Worm (Caenorhabditis elegans) whole organism, young adult: ENCODE data around the gene C33G3.5.

Experiments
- C17E4.6 ChIP-seq: fragments of 200-800 bp; sonication (Bioruptor generic); IDR thresholded peaks from 2 replicates; pipeline ENCODE4 v1.3.6; 2022; ENCODE audit warnings: missing genetic modification reagents, missing genetic modification characterization, missing compliant biosample characterization
- F37B4.10 ChIP-seq: fragments of 200-800 bp; sonication (Bioruptor generic); IDR thresholded peaks from 2 replicates; pipeline ENCODE4 v1.3.6; 2022; ENCODE audit warnings: missing genetic modification characterization, missing compliant biosample characterization
- F52B5.7 ChIP-seq: sonication (generic microtip); optimal IDR thresholded peaks from 2 replicates; lab custom pipeline; 2016; ENCODE audit warnings: mild to moderate bottlenecking, missing genetic modification characterization, missing compliant biosample characterization
- T07F8.4 ChIP-seq: sonication (generic microtip); optimal IDR thresholded peaks from 2 replicates; lab custom pipeline; 2016; ENCODE audit warnings: mild to moderate bottlenecking, missing genetic modification characterization, moderate library complexity, missing compliant biosample characterization
- Y56A3A.18 ChIP-seq: fragments of 200-800 bp; sonication (Bioruptor generic); IDR thresholded peaks from 2 replicates; pipeline ENCODE4 v1.3.6; 2022; ENCODE audit warnings: missing genetic modification reagents, missing genetic modification characterization, missing compliant biosample characterization
- Y79H2A.3 ChIP-seq: fragments of 200-800 bp; sonication (Bioruptor generic); conservative IDR thresholded peaks from 2 replicates; pipeline ENCODE4 v1.3.6; 2022; ENCODE audit warnings: missing genetic modification reagents, missing genetic modification characterization, missing compliant biosample characterization
- Y95B8A.8 ChIP-seq: fragments of 200-800 bp; sonication (Bioruptor generic); IDR thresholded peaks from 2 replicates; pipeline ENCODE4 v1.3.6; 2022; ENCODE audit warnings: missing genetic modification reagents, missing genetic modification characterization, missing compliant biosample characterization
- ama-1 ChIP-seq, 3 experiments: fragments of 150-350 bp in 1 of 3; sonication (generic microtip) in 2 of 3; optimal IDR thresholded peaks; 2 replicates each; lab custom pipeline; 2014 to 2018; ENCODE audit warnings: missing biosample characterization in 2 of 3, missing genetic modification characterization in 2 of 3, missing genetic modification reagents in 2 of 3
- aptf-2 ChIP-seq: fragments of 200-800 bp; sonication (Bioruptor generic); conservative IDR thresholded peaks from 2 replicates; pipeline ENCODE4 v1.3.6; 2022; ENCODE audit warnings: missing genetic modification reagents, missing genetic modification characterization, missing compliant biosample characterization
- attf-3 ChIP-seq: fragments of 200-800 bp; sonication (Bioruptor generic); conservative IDR thresholded peaks from 2 replicates; pipeline ENCODE4 v1.3.6; 2022; ENCODE audit warnings: missing genetic modification reagents, missing genetic modification characterization, missing compliant biosample characterization
- attf-5 ChIP-seq: fragments of 200-800 bp; sonication (Bioruptor generic); optimal IDR thresholded peaks from 2 replicates; lab custom pipeline; 2018; ENCODE audit warnings: mild to moderate bottlenecking, missing genetic modification characterization, missing compliant biosample characterization
- attf-6 ChIP-seq: fragments of 200-800 bp; sonication (Bioruptor generic); IDR thresholded peaks from 2 replicates; pipeline ENCODE4 v1.3.6; 2022; ENCODE audit warnings: missing genetic modification reagents, missing genetic modification characterization, missing compliant biosample characterization
- cebp-1 ChIP-seq, 2 experiments: fragments of 200-800 bp in 1 of 2; sonication (Bioruptor generic) in 1 of 2; sonication (generic microtip) in 1 of 2; IDR thresholded peaks in 1 of 2; optimal IDR thresholded peaks in 1 of 2; 2 replicates each; pipeline versions ENCODE4 v1.3.6 to Lab custom; 2017 to 2022; ENCODE audit warnings: missing compliant biosample characterization in 2 of 2, missing genetic modification characterization in 2 of 2, mild to moderate bottlenecking in 1 of 2, missing genetic modification reagents in 1 of 2, moderate library complexity in 1 of 2
- cebp-2 ChIP-seq: fragments of 200-800 bp; sonication (Bioruptor generic); IDR thresholded peaks from 2 replicates; pipeline ENCODE4 v1.3.6; 2022; ENCODE audit warnings: missing genetic modification characterization, missing compliant biosample characterization
- dox-1 ChIP-seq: fragments of 200-800 bp; sonication (Bioruptor generic); IDR thresholded peaks from 2 replicates; pipeline ENCODE4 v1.3.6; 2022; ENCODE audit warnings: missing genetic modification reagents, missing genetic modification characterization, missing compliant biosample characterization
- dpff-1 ChIP-seq: sonication (generic microtip); optimal IDR thresholded peaks from 2 replicates; lab custom pipeline; 2017; ENCODE audit warnings: mild to moderate bottlenecking, missing genetic modification characterization, missing compliant biosample characterization
- efl-1 ChIP-seq: fragments of 150-350 bp; optimal IDR thresholded peaks from 2 replicates; lab custom pipeline; 2014; ENCODE audit warnings: missing biosample characterization, missing genetic modification reagents, missing genetic modification characterization
- egl-44 ChIP-seq: fragments of 200-800 bp; sonication (Bioruptor generic); IDR thresholded peaks from 2 replicates; pipeline ENCODE4 v1.3.6; 2022; ENCODE audit warnings: missing genetic modification reagents, missing genetic modification characterization, missing compliant biosample characterization
- egrh-3 ChIP-seq: fragments of 200-800 bp; sonication (Bioruptor generic); IDR thresholded peaks from 2 replicates; pipeline ENCODE4 v1.3.6; 2022; ENCODE audit warnings: missing genetic modification reagents, missing genetic modification characterization, missing compliant biosample characterization
- fkh-3 ChIP-seq: sonication (generic microtip); optimal IDR thresholded peaks from 2 replicates; lab custom pipeline; 2016; ENCODE audit warnings: mild to moderate bottlenecking, missing genetic modification characterization, missing compliant biosample characterization
- gei-17 ChIP-seq: fragments of 200-800 bp; sonication (Bioruptor generic); optimal IDR thresholded peaks from 2 replicates; lab custom pipeline; 2018; ENCODE audit warnings: mild to moderate bottlenecking, missing genetic modification characterization, missing compliant biosample characterization
- him-1 ChIP-seq: sonication (generic microtip); optimal IDR thresholded peaks from 2 replicates; lab custom pipeline; 2016; ENCODE audit warnings: missing genotype, missing genetic modification reagents, missing genetic modification characterization, missing compliant biosample characterization
- hsf-1 ChIP-seq: fragments of 200-800 bp; sonication (Bioruptor generic); IDR thresholded peaks from 2 replicates; pipeline ENCODE4 v1.3.6; 2022; ENCODE audit warnings: missing genetic modification reagents, missing genetic modification characterization, missing compliant biosample characterization
- let-607 ChIP-seq, 2 experiments: fragments of 200-800 bp in 1 of 2; sonication (Bioruptor generic) in 1 of 2; sonication (generic microtip) in 1 of 2; optimal IDR thresholded peaks; 2 replicates each; lab custom pipeline; 2016 to 2018; ENCODE audit warnings: mild to moderate bottlenecking in 2 of 2, missing compliant biosample characterization in 2 of 2, missing genetic modification characterization in 2 of 2, moderate library complexity in 2 of 2, missing genotype in 1 of 2
- lin-54 ChIP-seq: fragments of 200-800 bp; sonication (Bioruptor generic); optimal IDR thresholded peaks from 2 replicates; lab custom pipeline; 2018; ENCODE audit warnings: mild to moderate bottlenecking, missing genetic modification characterization, missing compliant biosample characterization
- lir-1 ChIP-seq: fragments of 200-800 bp; sonication (Bioruptor generic); conservative IDR thresholded peaks from 2 replicates; pipeline ENCODE4 v1.3.6; 2022; ENCODE audit warnings: missing genetic modification reagents, missing genetic modification characterization, missing compliant biosample characterization
- lsy-27 ChIP-seq: sonication (generic microtip); optimal IDR thresholded peaks from 2 replicates; lab custom pipeline; 2017; ENCODE audit warnings: missing genetic modification characterization, mild to moderate bottlenecking, missing compliant biosample characterization, antibody characterized with exemption, missing genotype, borderline replicate concordance; ENCODE audit not compliant: insufficient read depth
- madf-3 ChIP-seq: fragments of 200-800 bp; sonication (Bioruptor generic); IDR thresholded peaks from 2 replicates; pipeline ENCODE4 v1.3.6; 2022; ENCODE audit warnings: missing genetic modification reagents, missing genetic modification characterization, missing compliant biosample characterization
- mcd-1 ChIP-seq: fragments of 200-800 bp; sonication (Bioruptor generic); IDR thresholded peaks from 2 replicates; pipeline ENCODE4 v1.3.6; 2022; ENCODE audit warnings: missing genetic modification reagents, missing genetic modification characterization, missing compliant biosample characterization
- mes-4 ChIP-seq: sonication (generic microtip); optimal IDR thresholded peaks from 2 replicates; lab custom pipeline; 2016; ENCODE audit warnings: missing genotype, missing genetic modification characterization, missing compliant biosample characterization
- mxl-1 ChIP-seq: sonication (generic microtip); optimal IDR thresholded peaks from 2 replicates; lab custom pipeline; 2016; ENCODE audit warnings: missing genetic modification characterization, missing compliant biosample characterization
- nhr-120 ChIP-seq: fragments of 200-800 bp; sonication (Bioruptor generic); IDR thresholded peaks from 2 replicates; pipeline ENCODE4 v1.3.6; 2022; ENCODE audit warnings: missing genetic modification characterization, missing compliant biosample characterization
- nhr-179 ChIP-seq: sonication (generic microtip); optimal IDR thresholded peaks from 2 replicates; lab custom pipeline; 2016; ENCODE audit warnings: mild to moderate bottlenecking, missing genetic modification characterization, missing compliant biosample characterization
- pbrm-1 ChIP-seq: fragments of 200-800 bp; sonication (Bioruptor generic); IDR thresholded peaks from 2 replicates; pipeline ENCODE4 v1.3.6; 2022; ENCODE audit warnings: missing genetic modification reagents, missing genetic modification characterization, missing compliant biosample characterization
- rcor-1 ChIP-seq: fragments of 200-800 bp; sonication (Bioruptor generic); IDR thresholded peaks from 2 replicates; pipeline ENCODE4 v1.3.6; 2022; ENCODE audit warnings: missing genetic modification reagents, missing genetic modification characterization, missing compliant biosample characterization
- repo-1 ChIP-seq: sonication (generic microtip); optimal IDR thresholded peaks from 2 replicates; lab custom pipeline; 2017; ENCODE audit warnings: mild to moderate bottlenecking, missing genetic modification characterization, missing compliant biosample characterization
- sdz-38 ChIP-seq: sonication (generic microtip); optimal IDR thresholded peaks from 2 replicates; lab custom pipeline; 2016; ENCODE audit warnings: missing genotype, missing genetic modification characterization, missing compliant biosample characterization
- sea-2 ChIP-seq: fragments of 200-800 bp; sonication (Bioruptor generic); IDR thresholded peaks from 2 replicates; pipeline ENCODE4 v1.3.6; 2022; ENCODE audit warnings: missing genetic modification characterization, missing compliant biosample characterization
- snpc-3.4 ChIP-seq: sonication (generic microtip); optimal IDR thresholded peaks from 2 replicates; lab custom pipeline; 2017; ENCODE audit warnings: missing genetic modification characterization, mild to moderate bottlenecking, missing compliant biosample characterization, antibody characterized with exemption, moderate library complexity, missing genotype, missing genetic modification reagents
- snpc-4 ChIP-seq, 5 experiments: fragments of 150-350 bp in 1 of 5; sonication (generic microtip) in 4 of 5; optimal IDR thresholded peaks; 2 replicates each; lab custom pipeline; 2014 to 2018; ENCODE audit warnings: missing genetic modification characterization in 5 of 5, missing biosample characterization in 3 of 5, antibody characterized with exemption in 2 of 5, mild to moderate bottlenecking in 2 of 5, missing compliant biosample characterization in 2 of 5, missing genotype in 2 of 5, moderate library complexity in 2 of 5, missing genetic modification reagents in 1 of 5
- zfh-2 ChIP-seq: fragments of 200-800 bp; sonication (Bioruptor generic); conservative IDR thresholded peaks from 2 replicates; pipeline ENCODE4 v1.3.6; 2022; ENCODE audit warnings: missing genetic modification reagents, missing genetic modification characterization, missing compliant biosample characterization
- zim-3 ChIP-seq: sonication (generic microtip); optimal IDR thresholded peaks from 2 replicates; lab custom pipeline; 2017; ENCODE audit warnings: mild to moderate bottlenecking, missing genetic modification characterization, moderate library complexity, missing compliant biosample characterization
- ztf-25 ChIP-seq: fragments of 200-800 bp; sonication (Bioruptor generic); IDR thresholded peaks from 2 replicates; pipeline ENCODE4 v1.3.6; 2022; ENCODE audit warnings: missing genetic modification reagents, missing genetic modification characterization, missing compliant biosample characterization
- ztf-26 ChIP-seq: sonication (generic microtip); optimal IDR thresholded peaks from 2 replicates; lab custom pipeline; 2017; ENCODE audit warnings: missing genetic modification characterization, missing compliant biosample characterization

C33G3.5 gene

DNA sequence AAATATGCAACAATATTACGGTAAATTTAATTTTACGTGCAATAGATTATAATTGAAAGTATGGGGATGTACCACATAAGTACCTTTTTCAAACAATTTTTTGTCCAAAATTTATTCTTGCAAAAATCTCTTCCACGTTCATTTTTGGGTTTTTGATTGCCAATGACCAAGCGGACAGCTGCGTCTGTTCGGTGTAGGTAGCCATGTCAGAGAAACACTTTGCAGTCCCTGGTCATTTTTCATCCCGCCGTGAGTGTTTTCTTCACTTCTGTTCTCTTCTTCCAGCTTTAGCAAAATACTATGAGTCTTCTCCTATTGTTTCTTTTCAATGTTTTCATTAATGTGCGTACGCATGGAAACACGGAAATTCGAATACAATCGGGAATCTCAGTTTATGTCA, 11.6 kb upstream of the C33G3.5 start, which contains the start of gene dsl-4:
Gene dsl-4, plus strand, starts transcription at position 301 of the 400 bp plus-strand sequence.
- TF ChIP-seq sdz-38 (tag; lab: Kevin White, UChicago) = no peak
- TF ChIP-seq ztf-26 (tag; lab: Kevin White, UChicago) = no peak
- TF ChIP-seq nhr-179 (tag; lab: Kevin White, UChicago) = no peak
- TF ChIP-seq rcor-1 (GFP tag; lab: Robert Waterston, UW) = no peak
- TF ChIP-seq sea-2 (GFP tag; lab: Robert Waterston, UW) = no peak
- no peak for TF ChIP-seq ama-1 (optimal IDR thresholded peaks at IDR 0.05; lab: Kevin White, UChicago)
- no peak for TF ChIP-seq ama-1 (GFP tag; optimal IDR thresholded peaks at IDR 0.05; lab: Kevin White, UChicago)
- TF ChIP-seq zim-3 (tag; lab: Kevin White, UChicago) = no peak
- no peak for TF ChIP-seq hsf-1 (GFP tag; lab: Robert Waterston, UW)
- no peak for TF ChIP-seq Y79H2A.3 (GFP tag; lab: Robert Waterston, UW)
- TF ChIP-seq Y56A3A.18 (GFP tag; lab: Robert Waterston, UW) = no peak
- no peak for TF ChIP-seq lin-54 (GFP tag; lab: Kevin White, UChicago)
- no peak for TF ChIP-seq pbrm-1 (GFP tag; lab: Robert Waterston, UW)
- TF ChIP-seq him-1 (tag; lab: Kevin White, UChicago) = no peak
- no peak for TF ChIP-seq egrh-3 (GFP tag; lab: Robert Waterston, UW)
- TF ChIP-seq F52B5.7 (tag; lab: Kevin White, UChicago) = no peak
- no peak for TF ChIP-seq lsy-27 (tag; lab: Kevin White, UChicago)
- TF ChIP-seq lir-1 = no peak
- TF ChIP-seq dpff-1 (tag; lab: Kevin White, UChicago) = no peak
- TF ChIP-seq let-607 (tag; optimal IDR thresholded peaks at IDR 0.05; lab: Kevin White, UChicago) = no peak

DNA sequence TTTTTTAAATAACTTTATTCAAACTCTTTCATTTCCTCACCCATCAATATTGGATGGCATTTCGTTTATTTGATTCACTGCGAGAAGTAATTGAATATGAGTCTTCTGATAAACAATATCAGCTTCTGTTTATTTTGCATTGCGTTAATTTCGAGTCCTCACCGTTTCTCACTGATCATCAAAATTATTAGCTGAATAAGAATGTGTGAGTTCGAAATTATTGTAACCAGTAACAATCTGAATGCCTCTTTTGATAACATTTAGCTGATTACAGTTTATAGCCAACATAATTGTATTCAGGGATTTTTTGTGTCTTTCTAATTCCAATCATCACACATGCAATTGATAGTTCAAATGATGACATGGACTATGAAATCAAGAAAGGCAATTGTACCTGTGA, 6.7 kb upstream of the C33G3.5 start, which contains the start of gene F16B12.1:
Gene F16B12.1, plus strand, starts transcription at position 301 of the 400 bp plus-strand sequence.
- TF ChIP-seq rcor-1 (GFP tag; lab: Robert Waterston, UW) (no peak), repo-1 (tag; lab: Kevin White, UChicago) (no peak), aptf-2 (no peak), ztf-25 (GFP tag; lab: Robert Waterston, UW) (no peak), cebp-2 (GFP tag; lab: Robert Waterston, UW) (no peak), efl-1 (GFP tag; lab: Kevin White, UChicago) (no peak), T07F8.4 (tag; lab: Kevin White, UChicago) (no peak), snpc-3.4 (tag; lab: Kevin White, UChicago) (no peak), egl-44 (GFP tag; lab: Robert Waterston, UW) (no peak), F37B4.10 (GFP tag; lab: Robert Waterston, UW) (no peak), attf-3 (GFP tag; lab: Robert Waterston, UW) (no peak), cebp-1 (GFP tag; IDR thresholded peaks at IDR 0.05; lab: Robert Waterston, UW) (no peak), cebp-1 (tag; optimal IDR thresholded peaks at IDR 0.05; lab: Kevin White, UChicago) (no peak)

- TF ChIP-seq gei-17 (GFP tag; lab: Kevin White, UChicago) (no peak), Y95B8A.8 (GFP tag; lab: Robert Waterston, UW) (no peak), fkh-3 (tag; lab: Kevin White, UChicago) (no peak), attf-6 (no peak), dox-1 (GFP tag; lab: Robert Waterston, UW) (no peak), madf-3 (GFP tag; lab: Robert Waterston, UW) (no peak), mxl-1 (tag; lab: Kevin White, UChicago) (no peak), snpc-3.4 (tag; lab: Kevin White, UChicago) (no peak), mcd-1 (GFP tag; lab: Robert Waterston, UW) (no peak), zfh-2 (GFP tag; lab: Robert Waterston, UW) (no peak), ztf-26 (tag; lab: Kevin White, UChicago) (no peak), F52B5.7 (tag; lab: Kevin White, UChicago) (no peak), attf-5 (GFP tag; lab: Kevin White, UChicago) (no peak), nhr-120 (GFP tag; lab: Robert Waterston, UW) (no peak), C17E4.6 (GFP tag; lab: Robert Waterston, UW) (no peak), mes-4 (tag; lab: Kevin White, UChicago) (no peak), snpc-4 (GFP tag; optimal IDR thresholded peaks at IDR 0.05; lab: Kevin White, UChicago) (no peak), snpc-4 (tag; optimal IDR thresholded peaks at IDR 0.05; lab: Kevin White, UChicago) (no peak)
These were observed 5.8 kb upstream of the C33G3.5 start, which contains the start of gene C33G3.6 for ce11 chrX:14084230-14084629. Gene C33G3.6 (minus strand): TSS chrX:14084330.
